Worm (Caenorhabditis elegans) whole organism, mixed stage, embryonic: ENCODE results near the gene zig-12.

ENCODE experiments used
- M03D4.4 ChIP-seq: sonication (generic microtip); optimal IDR thresholded peaks from 2 replicates; lab custom pipeline; 2017; ENCODE audit warnings: mild to moderate bottlenecking, missing genetic modification characterization, missing compliant biosample characterization
- bed-3 ChIP-seq: fragments of 200-800 bp; sonication (Bioruptor generic); optimal IDR thresholded peaks from 3 replicates; lab custom pipeline; 2018; ENCODE audit warnings: mild to moderate bottlenecking, missing genetic modification characterization, moderate library complexity, missing compliant biosample characterization
- blmp-1 ChIP-seq: fragments of 150-350 bp; optimal IDR thresholded peaks from 2 replicates; lab custom pipeline; 2014; ENCODE audit warnings: missing biosample characterization, missing genetic modification characterization
- ceh-39 ChIP-seq: fragments of 150-350 bp; optimal IDR thresholded peaks from 2 replicates; lab custom pipeline; 2014; ENCODE audit warnings: missing biosample characterization, missing genetic modification characterization
- ceh-43 ChIP-seq: fragments of 200-800 bp; sonication (Bioruptor generic); optimal IDR thresholded peaks from 2 replicates; lab custom pipeline; 2018; ENCODE audit warnings: mild to moderate bottlenecking, missing genetic modification characterization, moderate library complexity, missing compliant biosample characterization
- ceh-83 ChIP-seq: fragments of 200-800 bp; sonication (Bioruptor generic); optimal IDR thresholded peaks from 2 replicates; lab custom pipeline; 2018; ENCODE audit warnings: mild to moderate bottlenecking, missing genetic modification characterization, missing compliant biosample characterization
- ces-1 ChIP-seq: fragments of 150-350 bp; optimal IDR thresholded peaks from 2 replicates; lab custom pipeline; 2014; ENCODE audit warnings: missing biosample characterization, missing genetic modification reagents, missing genetic modification characterization
- cnd-1 ChIP-seq: fragments of 200-800 bp; sonication (Bioruptor generic); optimal IDR thresholded peaks from 2 replicates; lab custom pipeline; 2018; ENCODE audit warnings: mild to moderate bottlenecking, missing genetic modification characterization, missing compliant biosample characterization
- drap-1 ChIP-seq: fragments of 200-800 bp; sonication (Bioruptor generic); optimal IDR thresholded peaks from 3 replicates; lab custom pipeline; 2018; ENCODE audit warnings: mild to moderate bottlenecking, missing genetic modification characterization, missing compliant biosample characterization
- elt-1 ChIP-seq: sonication (generic microtip); optimal IDR thresholded peaks from 2 replicates; lab custom pipeline; 2017; ENCODE audit warnings: missing genetic modification characterization, mild to moderate bottlenecking, missing compliant biosample characterization, antibody characterized with exemption, moderate library complexity, borderline replicate concordance; ENCODE audit not compliant: insufficient read depth
- flh-1 ChIP-seq: fragments of 200-800 bp; sonication (Bioruptor generic); optimal IDR thresholded peaks from 2 replicates; lab custom pipeline; 2018; ENCODE audit warnings: mild to moderate bottlenecking, missing genetic modification characterization, moderate library complexity, missing compliant biosample characterization
- ham-2 ChIP-seq: fragments of 200-800 bp; sonication (Bioruptor generic); optimal IDR thresholded peaks from 2 replicates; lab custom pipeline; 2018; ENCODE audit warnings: mild to moderate bottlenecking, missing genetic modification characterization, missing compliant biosample characterization
- hlh-1 ChIP-seq: fragments of 150-350 bp; optimal IDR thresholded peaks from 2 replicates; lab custom pipeline; 2014; ENCODE audit warnings: missing biosample characterization, missing genetic modification reagents, missing genetic modification characterization
- lin-13 ChIP-seq: fragments of 150-350 bp; optimal IDR thresholded peaks from 2 replicates; lab custom pipeline; 2014; ENCODE audit warnings: missing biosample characterization, missing genetic modification characterization
- lin-32 ChIP-seq: fragments of 200-800 bp; sonication (Bioruptor generic); optimal IDR thresholded peaks from 2 replicates; lab custom pipeline; 2018; ENCODE audit warnings: mild to moderate bottlenecking, missing genetic modification characterization, missing compliant biosample characterization
- lsy-2 ChIP-seq: fragments of 150-350 bp; optimal IDR thresholded peaks from 2 replicates; lab custom pipeline; 2014; ENCODE audit warnings: missing biosample characterization, missing genetic modification characterization
- mab-5 ChIP-seq: fragments of 150-350 bp; optimal IDR thresholded peaks from 2 replicates; lab custom pipeline; 2014; ENCODE audit warnings: missing biosample characterization, missing genetic modification characterization
- mep-1 ChIP-seq: fragments of 150-350 bp; optimal IDR thresholded peaks from 2 replicates; lab custom pipeline; 2017; ENCODE audit warnings: missing biosample characterization, missing genetic modification reagents, missing genetic modification characterization, inconsistent platforms
- mls-2 ChIP-seq: sonication (generic microtip); optimal IDR thresholded peaks from 2 replicates; lab custom pipeline; 2016; ENCODE audit warnings: mild to moderate bottlenecking, missing genetic modification characterization, moderate library complexity, missing compliant biosample characterization
- nhr-12 ChIP-seq: fragments of 150-350 bp; optimal IDR thresholded peaks from 2 replicates; lab custom pipeline; 2014; ENCODE audit warnings: missing biosample characterization, missing genetic modification characterization
- nhr-2 ChIP-seq: fragments of 150-350 bp; optimal IDR thresholded peaks from 2 replicates; lab custom pipeline; 2014; ENCODE audit warnings: missing biosample characterization, missing genetic modification characterization
- nhr-237 ChIP-seq: fragments of 150-350 bp; optimal IDR thresholded peaks from 2 replicates; lab custom pipeline; 2014; ENCODE audit warnings: missing biosample characterization, missing genetic modification characterization
- nhr-28 ChIP-seq: fragments of 150-350 bp; optimal IDR thresholded peaks from 2 replicates; lab custom pipeline; 2014; ENCODE audit warnings: missing biosample characterization, missing genetic modification characterization
- nhr-76 ChIP-seq: sonication (generic microtip); optimal IDR thresholded peaks from 2 replicates; lab custom pipeline; 2017; ENCODE audit warnings: missing biosample characterization, missing genetic modification characterization
- pha-4 ChIP-seq: fragments of 150-350 bp; optimal IDR thresholded peaks from 2 replicates; lab custom pipeline; 2018; ENCODE audit warnings: missing biosample characterization, missing genetic modification reagents, missing genetic modification characterization
- sem-2 ChIP-seq: fragments of 200-800 bp; sonication (Bioruptor generic); optimal IDR thresholded peaks from 2 replicates; lab custom pipeline; 2018; ENCODE audit warnings: mild to moderate bottlenecking, missing genetic modification characterization, missing compliant biosample characterization
- sptf-1 ChIP-seq: sonication (generic microtip); optimal IDR thresholded peaks from 2 replicates; lab custom pipeline; 2017; ENCODE audit warnings: mild to moderate bottlenecking, missing genetic modification characterization, moderate library complexity, missing compliant biosample characterization
- tbx-8 ChIP-seq: fragments of 200-800 bp; sonication (Bioruptor generic); optimal IDR thresholded peaks from 2 replicates; lab custom pipeline; 2018; ENCODE audit warnings: mild to moderate bottlenecking, missing genetic modification characterization, moderate library complexity, missing compliant biosample characterization
- unc-120 ChIP-seq: sonication (generic microtip); optimal IDR thresholded peaks from 2 replicates; lab custom pipeline; 2017; ENCODE audit warnings: missing genetic modification characterization, missing compliant biosample characterization; ENCODE audit not compliant: poor library complexity, severe bottlenecking
- unc-62 ChIP-seq: fragments of 150-350 bp; optimal IDR thresholded peaks from 2 replicates; lab custom pipeline; 2014; ENCODE audit warnings: missing biosample characterization, missing genetic modification reagents, missing genetic modification characterization
- zip-8 ChIP-seq: fragments of 150-350 bp; optimal IDR thresholded peaks from 2 replicates; lab custom pipeline; 2014; ENCODE audit warnings: missing biosample characterization, missing genetic modification characterization

The zig-12 gene

ce11 chrX:8790093-8790492 is 26.4 kb downstream of the zig-12 start:
- no peak for TF ChIP-seq blmp-1 (tag; lab: Kevin White, UChicago)
- no peak for TF ChIP-seq sem-2 (GFP tag; lab: Kevin White, UChicago)
- TF ChIP-seq nhr-12 (tag; lab: Kevin White, UChicago): no peak
- no peak for TF ChIP-seq cnd-1 (tag; lab: Kevin White, UChicago)
- no peak for TF ChIP-seq lsy-2 (tag; lab: Kevin White, UChicago)
- no peak for TF ChIP-seq M03D4.4 (tag; lab: Kevin White, UChicago)
- no peak for TF ChIP-seq ceh-83 (GFP tag; lab: Kevin White, UChicago)
- no peak for TF ChIP-seq sptf-1 (tag; lab: Kevin White, UChicago)
- TF ChIP-seq ceh-43 (GFP tag; lab: Kevin White, UChicago): no peak
- no peak for TF ChIP-seq ceh-39
- TF ChIP-seq mep-1 (tag; lab: Kevin White, UChicago): no peak
- TF ChIP-seq lin-32 (GFP tag; lab: Kevin White, UChicago): no peak
- TF ChIP-seq hlh-1 (tag; lab: Kevin White, UChicago): no peak
- no peak for TF ChIP-seq tbx-8
- no peak for TF ChIP-seq drap-1
- no peak for TF ChIP-seq flh-1 (GFP tag; lab: Kevin White, UChicago)
- TF ChIP-seq unc-62 (GFP tag; lab: Kevin White, UChicago): no peak
- no peak for TF ChIP-seq lin-13 (tag; lab: Kevin White, UChicago)
- no peak for TF ChIP-seq nhr-76 (tag; lab: Kevin White, UChicago)
- no peak for TF ChIP-seq ham-2

ce11 chrX:8791821-8792220 is 28.1 kb downstream of the zig-12 start, which contains the start of gene chup-1:
chup-1 (plus strand) TSS chrX:8792160.
- TF ChIP-seq ceh-39 (peak; percentile 58), lin-13 (tag; lab: Kevin White, UChicago) (peak; percentile 20), lin-32 (GFP tag; lab: Kevin White, UChicago) (peak; percentile 56), nhr-2 (tag; lab: Kevin White, UChicago) (no peak), mep-1 (tag; lab: Kevin White, UChicago) (peak; percentile 68), hlh-1 (tag; lab: Kevin White, UChicago) (peak; percentile 38), nhr-237 (tag; lab: Kevin White, UChicago) (no peak), ham-2 (no peak), unc-120 (tag; lab: Kevin White, UChicago) (no peak)

- peak; percentile 32 for TF ChIP-seq ces-1 (GFP tag; lab: Kevin White, UChicago)
- no peak for TF ChIP-seq drap-1
- TF ChIP-seq lin-13 (tag; lab: Kevin White, UChicago): no peak
- no peak for TF ChIP-seq nhr-76 (tag; lab: Kevin White, UChicago)
- peak; percentile 50 for TF ChIP-seq ceh-83 (GFP tag; lab: Kevin White, UChicago)
- peak; percentile 17 for TF ChIP-seq cnd-1 (tag; lab: Kevin White, UChicago)
- TF ChIP-seq mab-5: no peak
- TF ChIP-seq sem-2 (GFP tag; lab: Kevin White, UChicago): peak; percentile 19
Measured at ce11 chrX:8796699-8797282, 33.1 kb downstream of the zig-12 start, which contains the start of gene R04E5.7. R04E5.7 (minus strand) TSS chrX:8797262.

- TF ChIP-seq nhr-2 (tag; lab: Kevin White, UChicago) (no peak), drap-1 (no peak), elt-1 (tag; lab: Kevin White, UChicago) (no peak), flh-1 (GFP tag; lab: Kevin White, UChicago) (no peak), cnd-1 (tag; lab: Kevin White, UChicago) (no peak), mls-2 (tag; lab: Kevin White, UChicago) (no peak), mep-1 (tag; lab: Kevin White, UChicago) (no peak)
Measured at ce11 chrX:8797653-8798052, 33.9 kb downstream of the zig-12 start.

ce11 chrX:8799925-8800324 is 36.2 kb downstream of the zig-12 start:
- TF ChIP-seq nhr-2 (tag; lab: Kevin White, UChicago) (no peak), lin-32 (GFP tag; lab: Kevin White, UChicago) (no peak), unc-120 (tag; lab: Kevin White, UChicago) (no peak), blmp-1 (tag; lab: Kevin White, UChicago) (no peak), ces-1 (GFP tag; lab: Kevin White, UChicago) (no peak), nhr-237 (tag; lab: Kevin White, UChicago) (no peak), nhr-28 (no peak), nhr-12 (tag; lab: Kevin White, UChicago) (no peak), sem-2 (GFP tag; lab: Kevin White, UChicago) (no peak), bed-3 (GFP tag; lab: Kevin White, UChicago) (no peak), zip-8 (tag; lab: Kevin White, UChicago) (no peak), ceh-83 (GFP tag; lab: Kevin White, UChicago) (no peak), elt-1 (tag; lab: Kevin White, UChicago) (no peak), drap-1 (no peak), ceh-39 (no peak), pha-4 (tag; lab: Kevin White, UChicago) (no peak)
